Worm (Caenorhabditis elegans): ENCODE measurements around the gene ldb-1.

Gene ldb-1

ce11 chrX:11080170-11080728 lies 51.5 kb downstream of the ldb-1 start, which contains the start of gene sulp-7 (continued):
- TF ChIP-seq F49E8.2 (tag; optimal IDR thresholded peaks at IDR 0.05; ENCODE audit: borderline replicate concordance) = no peak
- no peak for TF ChIP-seq Y5F2A.4 (GFP tag; optimal IDR thresholded peaks at IDR 0.05)
- TF ChIP-seq egl-43 (GFP tag; IDR thresholded peaks at IDR 0.05) = no peak
- TF ChIP-seq sdz-12 (GFP tag; optimal IDR thresholded peaks at IDR 0.05) = no peak
- TF ChIP-seq daf-19 (GFP tag; conservative IDR thresholded peaks at IDR 0.05) = no peak
- TF ChIP-seq jun-1 (tag; optimal IDR thresholded peaks at IDR 0.05) = no peak
- TF ChIP-seq lin-15B (tag; optimal IDR thresholded peaks at IDR 0.05) = no peak
- TF ChIP-seq mes-2 (tag; optimal IDR thresholded peaks at IDR 0.05; ENCODE audit: poor library complexity, severe bottlenecking) = no peak
- TF ChIP-seq dpl-1 (GFP tag; optimal IDR thresholded peaks at IDR 0.05) = no peak
- TF ChIP-seq php-3 (GFP tag; IDR thresholded peaks at IDR 0.05) = no peak
- TF ChIP-seq ceh-32 (tag; optimal IDR thresholded peaks at IDR 0.05; ENCODE audit: poor library complexity) = no peak
- no peak for TF ChIP-seq gei-8 (GFP tag; optimal IDR thresholded peaks at IDR 0.05)
- TF ChIP-seq set-16 (GFP tag; IDR thresholded peaks at IDR 0.05) = no peak
- TF ChIP-seq dve-1 (tag; optimal IDR thresholded peaks at IDR 0.05; ENCODE audit: insufficient read depth) = no peak
- TF ChIP-seq hlh-30 (tag; optimal IDR thresholded peaks at IDR 0.05; ENCODE audit: insufficient read depth) = peak; percentile 65
- no peak for TF ChIP-seq T26A8.4 (GFP tag; IDR thresholded peaks at IDR 0.05)
- no peak for TF ChIP-seq nhr-48 (tag; optimal IDR thresholded peaks at IDR 0.05)
- TF ChIP-seq saeg-2 (GFP tag; IDR thresholded peaks at IDR 0.05) = no peak
- TF ChIP-seq nhr-25 (tag; optimal IDR thresholded peaks at IDR 0.05; ENCODE audit: borderline replicate concordance, insufficient read depth) = no peak
- no peak for TF ChIP-seq ama-1 (optimal IDR thresholded peaks at IDR 0.05)
- no peak for TF ChIP-seq ceh-44 (GFP tag; IDR thresholded peaks at IDR 0.05)
- peak; percentile 33 for TF ChIP-seq pqm-1 (tag; optimal IDR thresholded peaks at IDR 0.05)
- peak; percentile 11 for TF ChIP-seq hlh-11 (tag; optimal IDR thresholded peaks at IDR 0.05)
- TF ChIP-seq Y48G9A.11 (GFP tag; IDR thresholded peaks at IDR 0.05) = no peak
- no peak for TF ChIP-seq unc-62 (GFP tag; optimal IDR thresholded peaks at IDR 0.05 in 1 of 2)
- no peak for TF ChIP-seq unc-62 (tag; optimal IDR thresholded peaks at IDR 0.05)
- TF ChIP-seq ztf-7 (tag; optimal IDR thresholded peaks at IDR 0.05) = no peak
- no peak for TF ChIP-seq nhr-10 (tag; optimal IDR thresholded peaks at IDR 0.05)
- no peak for TF ChIP-seq zag-1 (tag; optimal IDR thresholded peaks at IDR 0.05)
- no peak for TF ChIP-seq F26F4.8 (GFP tag; conservative IDR thresholded peaks at IDR 0.05)
- no peak for TF ChIP-seq snpc-1.2 (GFP tag; IDR thresholded peaks at IDR 0.05)
- TF ChIP-seq aha-1 (tag) = no peak
- no peak for TF ChIP-seq lsy-2 (tag; optimal IDR thresholded peaks at IDR 0.05)
- no peak for TF ChIP-seq T20F7.1 (GFP tag; optimal IDR thresholded peaks at IDR 0.05)
- no peak for TF ChIP-seq ceh-28 (tag; optimal IDR thresholded peaks at IDR 0.05)
- TF ChIP-seq dmd-8 (GFP tag; IDR thresholded peaks at IDR 0.05) = no peak
- TF ChIP-seq vab-7 (GFP tag; IDR thresholded peaks at IDR 0.05) = no peak

- no peak for TF ChIP-seq F26F4.8 (GFP tag; conservative IDR thresholded peaks at IDR 0.05)
- TF ChIP-seq ZK546.5 (tag; optimal IDR thresholded peaks at IDR 0.05) = no peak
- no peak for TF ChIP-seq nhr-76 (tag; optimal IDR thresholded peaks at IDR 0.05)
- TF ChIP-seq unc-39 (tag; optimal IDR thresholded peaks at IDR 0.05) = no peak
- no peak for TF ChIP-seq ceh-82 (tag; optimal IDR thresholded peaks at IDR 0.05)
- no peak for TF ChIP-seq nhr-41 (GFP tag; IDR thresholded peaks at IDR 0.05)
- TF ChIP-seq aha-1 (tag) = no peak
- no peak for TF ChIP-seq vab-7 (GFP tag; IDR thresholded peaks at IDR 0.05)
- no peak for TF ChIP-seq unc-62 (GFP tag; optimal IDR thresholded peaks at IDR 0.05 in 1 of 2)
- TF ChIP-seq unc-62 (tag; optimal IDR thresholded peaks at IDR 0.05) = no peak
- TF ChIP-seq ama-1 (optimal IDR thresholded peaks at IDR 0.05) = no peak
- no peak for TF ChIP-seq gei-8 (GFP tag; optimal IDR thresholded peaks at IDR 0.05)
- TF ChIP-seq fkh-10 (GFP tag; optimal IDR thresholded peaks at IDR 0.05) = no peak
- no peak for TF ChIP-seq tag-97 (GFP tag; IDR thresholded peaks at IDR 0.05)
- no peak for TF ChIP-seq ceh-28 (tag; optimal IDR thresholded peaks at IDR 0.05)
- no peak for TF ChIP-seq duxl-1 (tag; optimal IDR thresholded peaks at IDR 0.05; ENCODE audit: poor library complexity)
- TF ChIP-seq T20F7.1 (GFP tag; optimal IDR thresholded peaks at IDR 0.05) = no peak
- TF ChIP-seq snpc-4 (tag; optimal IDR thresholded peaks at IDR 0.05) = no peak
- no peak for TF ChIP-seq ceh-44 (GFP tag; IDR thresholded peaks at IDR 0.05)
- TF ChIP-seq zfp-3 (GFP tag; conservative IDR thresholded peaks at IDR 0.05) = no peak
Measured at ce11 chrX:11085162-11085561, 56.4 kb downstream of the ldb-1 start, which contains the start of gene W04G3.7. Gene W04G3.7, minus strand, starts transcription at chrX:11085262.
